Worm (Caenorhabditis elegans) whole organism, late embryonic: ENCODE data around the gene npp-22.

Experiments
- ceh-19 ChIP-seq: fragments of 200-800 bp; sonication (Bioruptor generic); optimal IDR thresholded peaks from 2 replicates; lab custom pipeline; 2018; ENCODE audit warnings: mild to moderate bottlenecking, missing genetic modification characterization, missing compliant biosample characterization
- ceh-2 ChIP-seq: sonication (generic microtip); optimal IDR thresholded peaks from 2 replicates; lab custom pipeline; 2016; ENCODE audit warnings: missing genotype, missing genetic modification characterization, missing compliant biosample characterization
- dmd-4 ChIP-seq: sonication (generic microtip); optimal IDR thresholded peaks from 2 replicates; lab custom pipeline; 2016; ENCODE audit warnings: borderline replicate concordance, missing genetic modification characterization, missing compliant biosample characterization
- fkh-10 ChIP-seq: fragments of 150-350 bp; optimal IDR thresholded peaks from 2 replicates; lab custom pipeline; 2014; ENCODE audit warnings: missing biosample characterization, missing genetic modification reagents, missing genetic modification characterization
- nfya-1 ChIP-seq: sonication (generic microtip); optimal IDR thresholded peaks from 2 replicates; lab custom pipeline; 2017; ENCODE audit warnings: missing genetic modification characterization, mild to moderate bottlenecking, missing compliant biosample characterization, antibody characterized with exemption, moderate library complexity
- odd-2 ChIP-seq: sonication (generic microtip); optimal IDR thresholded peaks from 2 replicates; lab custom pipeline; 2017; ENCODE audit warnings: antibody characterized with exemption, mild to moderate bottlenecking, missing genetic modification characterization, missing compliant biosample characterization

ce11 chrV:11755848-11756247, 22.6 kb upstream of the npp-22 start:
- no peak for TF ChIP-seq dmd-4
- TF ChIP-seq fkh-10: no peak
- no peak for TF ChIP-seq ceh-19 (GFP tag; lab: Kevin White, UChicago)
- TF ChIP-seq ceh-2 (tag; lab: Kevin White, UChicago): no peak
- TF ChIP-seq odd-2 (tag; lab: Kevin White, UChicago): no peak
- TF ChIP-seq nfya-1 (tag; lab: Kevin White, UChicago): no peak
